Worm (Caenorhabditis elegans) whole organism, L4 larva: ENCODE results near the gene F44G4.1.

ENCODE experiments used
- F37D6.2 ChIP-seq: sonication (generic microtip); optimal IDR thresholded peaks from 2 replicates; lab custom pipeline; 2016; ENCODE audit warnings: mild to moderate bottlenecking, missing genetic modification characterization, missing compliant biosample characterization
- F44E2.7 ChIP-seq: fragments of 200-800 bp; sonication (Bioruptor generic); IDR thresholded peaks from 2 replicates; pipeline ENCODE4 v2.1.2; 2022; ENCODE audit warnings: missing genetic modification characterization, missing compliant biosample characterization
- aha-1 ChIP-seq: fragments of 150-350 bp; peaks from one replicate; lab custom pipeline; 2014; ENCODE audit warnings: missing biosample characterization, missing genetic modification characterization
- arid-1 ChIP-seq: fragments of 200-800 bp; sonication (Bioruptor generic); conservative IDR thresholded peaks from 2 replicates; pipeline ENCODE4 v1.3.6; 2022; ENCODE audit warnings: missing genetic modification reagents, missing genetic modification characterization, missing compliant biosample characterization
- ceh-44 ChIP-seq: fragments of 200-800 bp; sonication (Bioruptor generic); IDR thresholded peaks from 2 replicates; pipeline ENCODE4 v1.3.6; 2022; ENCODE audit warnings: missing genetic modification reagents, missing genetic modification characterization, missing compliant biosample characterization
- ceh-82 ChIP-seq: sonication (generic microtip); optimal IDR thresholded peaks from 2 replicates; lab custom pipeline; 2017; ENCODE audit warnings: missing biosample characterization, missing genetic modification characterization
- daf-12 ChIP-seq: fragments of 150-350 bp; optimal IDR thresholded peaks from 2 replicates; lab custom pipeline; 2014; ENCODE audit warnings: missing biosample characterization, missing genetic modification reagents, missing genetic modification characterization
- daf-19 ChIP-seq: fragments of 200-800 bp; sonication (Bioruptor generic); conservative IDR thresholded peaks from 2 replicates; pipeline ENCODE4 v1.3.6; 2022; ENCODE audit warnings: missing genetic modification characterization, missing compliant biosample characterization
- daf-8 ChIP-seq: fragments of 200-800 bp; sonication (Bioruptor generic); IDR thresholded peaks from 2 replicates; pipeline ENCODE4 v1.3.6; 2022; ENCODE audit warnings: missing genetic modification characterization, missing compliant biosample characterization
- dmd-8 ChIP-seq: fragments of 200-800 bp; sonication (Bioruptor generic); IDR thresholded peaks from 2 replicates; pipeline ENCODE4 v1.3.6; 2022; ENCODE audit warnings: missing genetic modification characterization, missing compliant biosample characterization
- dmd-9 ChIP-seq: fragments of 200-800 bp; sonication (Bioruptor generic); IDR thresholded peaks from 2 replicates; pipeline ENCODE4 v1.3.6; 2022; ENCODE audit warnings: missing genetic modification reagents, missing genetic modification characterization, missing compliant biosample characterization
- egl-27 ChIP-seq: sonication (generic microtip); optimal IDR thresholded peaks from 3 replicates; lab custom pipeline; 2017; ENCODE audit warnings: missing biosample characterization, missing genetic modification reagents, missing genetic modification characterization
- egl-43 ChIP-seq: fragments of 200-800 bp; sonication (Bioruptor generic); IDR thresholded peaks from 2 replicates; pipeline ENCODE4 v1.3.6; 2022; ENCODE audit warnings: missing genetic modification reagents, missing genetic modification characterization, missing compliant biosample characterization
- gei-8 ChIP-seq: fragments of 200-800 bp; sonication (Bioruptor generic); optimal IDR thresholded peaks from 2 replicates; lab custom pipeline; 2018; ENCODE audit warnings: mild to moderate bottlenecking, missing genetic modification characterization, missing compliant biosample characterization
- hlh-30 ChIP-seq: sonication (generic microtip); optimal IDR thresholded peaks from 2 replicates; lab custom pipeline; 2017; ENCODE audit warnings: antibody characterized with exemption, mild to moderate bottlenecking, missing genetic modification characterization, missing compliant biosample characterization; ENCODE audit not compliant: insufficient read depth
- hmg-1.1 ChIP-seq: fragments of 200-800 bp; sonication (Bioruptor generic); IDR thresholded peaks from 2 replicates; pipeline ENCODE4 v1.3.6; 2022; ENCODE audit warnings: missing genetic modification reagents, missing genetic modification characterization, missing compliant biosample characterization
- lim-7 ChIP-seq: fragments of 200-800 bp; sonication (Bioruptor generic); IDR thresholded peaks from 2 replicates; pipeline ENCODE4 v1.3.6; 2022; ENCODE audit warnings: missing genetic modification characterization, missing compliant biosample characterization
- lin-38 ChIP-seq: fragments of 200-800 bp; sonication (Bioruptor generic); IDR thresholded peaks from 2 replicates; pipeline ENCODE4 v1.3.6; 2022; ENCODE audit warnings: missing genetic modification reagents, missing genetic modification characterization, missing compliant biosample characterization
- lsy-2 ChIP-seq, 2 experiments: fragments of 150-350 bp in 1 of 2; sonication (generic microtip) in 1 of 2; optimal IDR thresholded peaks; 2 replicates each; lab custom pipeline; 2014 to 2017; ENCODE audit warnings: missing biosample characterization in 2 of 2, missing genetic modification characterization in 2 of 2
- mdl-1 ChIP-seq, 2 experiments: fragments of 150-350 bp in 1 of 2; sonication (generic microtip) in 1 of 2; optimal IDR thresholded peaks; 2 replicates each; lab custom pipeline; 2014 to 2017; ENCODE audit warnings: missing biosample characterization in 2 of 2, missing genetic modification characterization in 2 of 2
- mes-2 ChIP-seq: sonication (generic microtip); optimal IDR thresholded peaks from 2 replicates; lab custom pipeline; 2016; ENCODE audit warnings: missing genotype, mild to moderate bottlenecking, missing genetic modification characterization, missing compliant biosample characterization; ENCODE audit not compliant: poor library complexity, severe bottlenecking
- mxl-2 ChIP-seq: fragments of 200-800 bp; sonication (Bioruptor generic); conservative IDR thresholded peaks from 2 replicates; pipeline ENCODE4 v1.3.6; 2022; ENCODE audit warnings: missing genetic modification reagents, missing genetic modification characterization, missing compliant biosample characterization
- nhr-102 ChIP-seq: sonication (generic microtip); optimal IDR thresholded peaks from 2 replicates; lab custom pipeline; 2016; ENCODE audit warnings: mild to moderate bottlenecking, missing genetic modification characterization, moderate library complexity, missing compliant biosample characterization
- nhr-11 ChIP-seq: fragments of 150-350 bp; optimal IDR thresholded peaks from 2 replicates; lab custom pipeline; 2014; ENCODE audit warnings: missing biosample characterization, missing genetic modification characterization
- nhr-42 ChIP-seq: fragments of 200-800 bp; sonication (Bioruptor generic); IDR thresholded peaks from 2 replicates; pipeline ENCODE4 v1.3.6; 2022; ENCODE audit warnings: missing genetic modification characterization, missing compliant biosample characterization
- nhr-6 ChIP-seq: fragments of 150-350 bp; optimal IDR thresholded peaks from 2 replicates; lab custom pipeline; 2014; ENCODE audit warnings: missing biosample characterization, missing genetic modification characterization
- pha-4 ChIP-seq, 2 experiments: fragments of 150-350 bp in 1 of 2; fragments of 200-800 bp in 1 of 2; sonication (Bioruptor generic) in 1 of 2; IDR thresholded peaks in 1 of 2; optimal IDR thresholded peaks in 1 of 2; 2 replicates each; pipeline versions ENCODE4 v1.3.6 to Lab custom; 2014 to 2022; ENCODE audit warnings: missing genetic modification characterization in 2 of 2, missing genetic modification reagents in 2 of 2, missing biosample characterization in 1 of 2, missing compliant biosample characterization in 1 of 2
- php-3 ChIP-seq: fragments of 200-800 bp; sonication (Bioruptor generic); IDR thresholded peaks from 2 replicates; pipeline ENCODE4 v1.3.6; 2022; ENCODE audit warnings: missing genetic modification reagents, missing genetic modification characterization, missing compliant biosample characterization
- rbr-2 ChIP-seq: sonication (generic microtip); optimal IDR thresholded peaks from 2 replicates; lab custom pipeline; 2016; ENCODE audit warnings: missing genotype, missing genetic modification characterization, missing compliant biosample characterization
- set-16 ChIP-seq: fragments of 200-800 bp; sonication (Bioruptor generic); IDR thresholded peaks from 2 replicates; pipeline ENCODE4 v1.3.6; 2022; ENCODE audit warnings: missing genetic modification reagents, missing genetic modification characterization, missing compliant biosample characterization
- snpc-1.2 ChIP-seq: fragments of 200-800 bp; sonication (Bioruptor generic); IDR thresholded peaks from 2 replicates; pipeline ENCODE4 v1.3.6; 2022; ENCODE audit warnings: missing genetic modification reagents, missing genetic modification characterization, missing compliant biosample characterization
- snpc-4 ChIP-seq: fragments of 150-350 bp; optimal IDR thresholded peaks from 2 replicates; lab custom pipeline; 2014; ENCODE audit warnings: missing biosample characterization, missing genetic modification characterization
- tag-97 ChIP-seq: fragments of 200-800 bp; sonication (Bioruptor generic); IDR thresholded peaks from 2 replicates; pipeline ENCODE4 v1.3.6; 2022; ENCODE audit warnings: missing genetic modification characterization, missing compliant biosample characterization
- unc-62 ChIP-seq, 3 experiments: fragments of 150-350 bp in 1 of 3; sonication (generic microtip); optimal IDR thresholded peaks in 2 of 3; peaks in 1 of 3; 1 replicate in 1 of 3; 2 replicates in 2 of 3; lab custom pipeline; 2014 to 2017; ENCODE audit warnings: missing biosample characterization in 3 of 3, missing genetic modification characterization in 3 of 3, missing genetic modification reagents in 3 of 3, missing genotype in 1 of 3
- zfp-3 ChIP-seq: fragments of 200-800 bp; sonication (Bioruptor generic); conservative IDR thresholded peaks from 2 replicates; pipeline ENCODE4 v1.3.6; 2022; ENCODE audit warnings: missing genetic modification reagents, missing genetic modification characterization, missing compliant biosample characterization
- zip-11 ChIP-seq: fragments of 200-800 bp; sonication (Bioruptor generic); IDR thresholded peaks from 2 replicates; pipeline ENCODE4 v1.3.6; 2022; ENCODE audit warnings: missing genetic modification characterization, missing compliant biosample characterization
- ztf-11 ChIP-seq: fragments of 150-350 bp; optimal IDR thresholded peaks from 2 replicates; lab custom pipeline; 2014; ENCODE audit warnings: missing biosample characterization, missing genetic modification characterization

Gene F44G4.1

ce11 chrII:8997479-8997878, 3.0 kb downstream of the F44G4.1 start, which contains the start of the genes F44G4.3 and tdp-1 (continued):
- TF ChIP-seq aha-1 (peak; percentile 44), mes-2 (tag; lab: Kevin White, UChicago) (peak; percentile 55)

ce11 chrII:9000331-9000730, 5.9 kb downstream of the F44G4.1 start, which contains the start of gene F44G4.5:
TSS of gene F44G4.5 (minus strand) at chrII:9000431.
- no peak for TF ChIP-seq zip-11
- no peak for TF ChIP-seq dmd-8 (GFP tag; lab: Robert Waterston, UW)
- no peak for TF ChIP-seq hmg-1.1 (GFP tag; lab: Robert Waterston, UW)
- TF ChIP-seq zfp-3 (GFP tag; lab: Robert Waterston, UW): no peak
- no peak for TF ChIP-seq tag-97 (GFP tag; lab: Robert Waterston, UW)
- TF ChIP-seq snpc-1.2 (GFP tag; lab: Robert Waterston, UW): no peak
- TF ChIP-seq F44E2.7 (GFP tag; lab: Robert Waterston, UW): no peak
- TF ChIP-seq snpc-4 (tag; lab: Kevin White, UChicago): no peak
- no peak for TF ChIP-seq dmd-9 (GFP tag; lab: Robert Waterston, UW)
- no peak for TF ChIP-seq nhr-11 (tag; lab: Kevin White, UChicago)
- no peak for TF ChIP-seq nhr-42 (GFP tag; lab: Robert Waterston, UW)
- TF ChIP-seq ztf-11: no peak
- no peak for TF ChIP-seq gei-8 (GFP tag; lab: Kevin White, UChicago)
- TF ChIP-seq php-3 (GFP tag; lab: Robert Waterston, UW): no peak
- no peak for TF ChIP-seq mxl-2 (GFP tag; lab: Robert Waterston, UW)
- TF ChIP-seq, all 104 proteins: peak for 0

- TF ChIP-seq snpc-4 (tag; lab: Kevin White, UChicago) (no peak), daf-19 (GFP tag; lab: Robert Waterston, UW) (no peak), unc-62 (GFP tag; optimal IDR thresholded peaks at IDR 0.05 in 1 of 2; lab: Kevin White, UChicago) (peak in 1 of 2 experiments; percentile 95), unc-62 (tag; optimal IDR thresholded peaks at IDR 0.05; lab: Kevin White, UChicago) (no peak)
Measured at ce11 chrII:9001743-9002222, 7.3 kb downstream of the F44G4.1 start, which contains the start of gene F44G4.6. TSS of gene F44G4.6 (minus strand) at chrII:9001793.

ce11 chrII:9005067-9005466, 10.6 kb downstream of the F44G4.1 start, which contains the start of gene F44G4.7:
TSS of gene F44G4.7 (minus strand) at chrII:9005167.
- no peak for TF ChIP-seq arid-1 (GFP tag; lab: Robert Waterston, UW)
- no peak for TF ChIP-seq php-3 (GFP tag; lab: Robert Waterston, UW)
- no peak for TF ChIP-seq daf-12 (tag; lab: Kevin White, UChicago)
- TF ChIP-seq daf-8 (GFP tag; lab: Robert Waterston, UW): no peak
- no peak for TF ChIP-seq set-16
- no peak for TF ChIP-seq ceh-44 (GFP tag; lab: Robert Waterston, UW)
- TF ChIP-seq lim-7: no peak
- no peak for TF ChIP-seq mdl-1 (tag; optimal IDR thresholded peaks at IDR 0.05; lab: Kevin White, UChicago)
- no peak for TF ChIP-seq ceh-82
- no peak for TF ChIP-seq egl-27 (tag; lab: Kevin White, UChicago)
- no peak for TF ChIP-seq pha-4 (GFP tag; IDR thresholded peaks at IDR 0.05; lab: Robert Waterston, UW)
- TF ChIP-seq pha-4 (tag; optimal IDR thresholded peaks at IDR 0.05; lab: Kevin White, UChicago): no peak
- no peak for TF ChIP-seq F44E2.7 (GFP tag; lab: Robert Waterston, UW)
- no peak for TF ChIP-seq nhr-6 (tag; lab: Kevin White, UChicago)
- no peak for TF ChIP-seq hlh-30

- TF ChIP-seq mes-2 (tag; lab: Kevin White, UChicago) (no peak), lin-38 (no peak), lsy-2 (tag; optimal IDR thresholded peaks at IDR 0.05; lab: Kevin White, UChicago) (no peak), nhr-102 (tag; lab: Kevin White, UChicago) (no peak), egl-43 (GFP tag; lab: Robert Waterston, UW) (peak; percentile 67; the same call in 1 of the 2 replicates), set-16 (peak; percentile 87), mxl-2 (GFP tag; lab: Robert Waterston, UW) (no peak), F37D6.2 (no peak), rbr-2 (tag; lab: Kevin White, UChicago) (no peak)
- TF ChIP-seq, all 104 proteins: peak for 2
Measured at ce11 chrII:9007741-9008140, 13.3 kb downstream of the F44G4.1 start.
